Fruit fly (Drosophila melanogaster): Measurements from ENCODE around the gene SdhD.

The SdhD gene

dm6 chr3R:23729632-23730471 lies 30.5 kb downstream of the SdhD start (continued):
- TF ChIP-seq Max (GFP tag; optimal IDR thresholded peaks at IDR 0.05), result no peak
- TF ChIP-seq HHEX (GFP tag; optimal IDR thresholded peaks at IDR 0.05), result peak; percentile 35
- no peak for TF ChIP-seq Asciz (GFP tag; optimal IDR thresholded peaks at IDR 0.05)
- no peak for TF ChIP-seq CG9215 (GFP tag; IDR thresholded peaks at IDR 0.05)
- peak; percentile 93 for TF ChIP-seq rib (GFP tag; IDR thresholded peaks at IDR 0.05)
- no peak for TF ChIP-seq Vsx1 (GFP tag; optimal IDR thresholded peaks at IDR 0.05)
- no peak for TF ChIP-seq NC2β (GFP tag; optimal IDR thresholded peaks at IDR 0.05)
- TF ChIP-seq Myb (GFP tag; optimal IDR thresholded peaks at IDR 0.05), result no peak
- TF ChIP-seq Mad (GFP tag; optimal IDR thresholded peaks at IDR 0.05), result no peak
- no peak for TF ChIP-seq CG10959 (GFP tag; IDR thresholded peaks at IDR 0.05)
- no peak for TF ChIP-seq trem (tag; optimal IDR thresholded peaks at IDR 0.05)
- no peak for TF ChIP-seq nau (GFP tag; optimal IDR thresholded peaks at IDR 0.05)
- TF ChIP-seq Hr51 (GFP tag; optimal IDR thresholded peaks at IDR 0.05), result no peak
- no peak for TF ChIP-seq Nf-YB (GFP tag; optimal IDR thresholded peaks at IDR 0.05)
- no peak for TF ChIP-seq CkIIα-i1 (GFP tag; IDR thresholded peaks at IDR 0.05)
- TF ChIP-seq wor (GFP tag; IDR thresholded peaks at IDR 0.05), result no peak
- TF ChIP-seq ems (GFP tag; optimal IDR thresholded peaks at IDR 0.05), result no peak
- TF ChIP-seq tap (tag; optimal IDR thresholded peaks at IDR 0.05), result no peak
- no peak for TF ChIP-seq zfh2 (GFP tag; optimal IDR thresholded peaks at IDR 0.05)
- TF ChIP-seq tx (GFP tag; optimal IDR thresholded peaks at IDR 0.05), result no peak
- peak; percentile 99 for TF ChIP-seq chinmo (GFP tag; IDR thresholded peaks at IDR 0.05; ENCODE audit: partially characterized antibody)
- TF ChIP-seq CG13624 (GFP tag; optimal IDR thresholded peaks at IDR 0.05), result no peak
- peak; percentile 36 for TF ChIP-seq CG15601 (tag; optimal IDR thresholded peaks at IDR 0.05)
- TF ChIP-seq gce (GFP tag; IDR thresholded peaks at IDR 0.05), result peak; percentile 40; the same call in 1 of the 3 replicates
- TF ChIP-seq CG2712 (tag; optimal IDR thresholded peaks at IDR 0.05), result no peak
- no peak for TF ChIP-seq CG8944 (GFP tag; optimal IDR thresholded peaks at IDR 0.05)
- peak; percentile 88; the same call in 2 of the 3 replicates for TF ChIP-seq CG6791 (GFP tag; IDR thresholded peaks at IDR 0.05; ENCODE audit: partially characterized antibody)
- no peak for TF ChIP-seq trh (GFP tag; optimal IDR thresholded peaks at IDR 0.05)
- peak; percentile 72 for TF ChIP-seq CG34224 (GFP tag; IDR thresholded peaks at IDR 0.05; ENCODE audit: partially characterized antibody)
- TF ChIP-seq Dek (tag; optimal IDR thresholded peaks at IDR 0.05), result peak; percentile 24
- TF ChIP-seq Dp (GFP tag; optimal IDR thresholded peaks at IDR 0.05), result no peak
- TF ChIP-seq BtbVII (GFP tag; optimal IDR thresholded peaks at IDR 0.05), result no peak
- TF ChIP-seq amos (GFP tag; IDR thresholded peaks at IDR 0.05; ENCODE audit: partially characterized antibody), result peak; percentile 72; the same call in 1 of the 2 replicates
- TF ChIP-seq D (optimal IDR thresholded peaks at IDR 0.05), result no peak
- no peak for TF ChIP-seq D (GFP tag; optimal IDR thresholded peaks at IDR 0.05)
- TF ChIP-seq CG7786 (GFP tag; optimal IDR thresholded peaks at IDR 0.05), result no peak
- no peak for TF ChIP-seq CG1647 (GFP tag; optimal IDR thresholded peaks at IDR 0.05)
- peak; percentile 60 for TF ChIP-seq vnd (GFP tag; IDR thresholded peaks at IDR 0.05; ENCODE audit: partially characterized antibody)
- TF ChIP-seq E2f1 (GFP tag; IDR thresholded peaks at IDR 0.05), result no peak
- TF ChIP-seq CG8765 (GFP tag; IDR thresholded peaks at IDR 0.05), result 0 out of 2 replicates have a peak, but pooled peaks have one; percentile 31
- TF ChIP-seq stc (GFP tag; IDR thresholded peaks at IDR 0.05), result 0 out of 2 replicates have a peak, but pooled peaks have one; percentile 32
- no peak for TF ChIP-seq ssp (GFP tag; IDR thresholded peaks at IDR 0.05)
- TF ChIP-seq CG10543 (GFP tag; optimal IDR thresholded peaks at IDR 0.05), result no peak
- no peak for TF ChIP-seq CG9727 (GFP tag; optimal IDR thresholded peaks at IDR 0.05)
- TF ChIP-seq Awh (GFP tag; IDR thresholded peaks at IDR 0.05), result no peak
- no peak for TF ChIP-seq CG1603 (tag; optimal IDR thresholded peaks at IDR 0.05)
- TF ChIP-seq CG17829 (tag; optimal IDR thresholded peaks at IDR 0.05), result peak; percentile 9
- no peak for TF ChIP-seq zen2 (GFP tag; IDR thresholded peaks at IDR 0.05; ENCODE audit: partially characterized antibody)
- no peak for TF ChIP-seq br (optimal IDR thresholded peaks at IDR 0.05)
- no peak for TF ChIP-seq hth (optimal IDR thresholded peaks at IDR 0.05)

Measured in whole organism, embryonic.